Fruit fly (Drosophila melanogaster) whole organism, embryonic: ENCODE data around the gene CG7879.

ENCODE experiments used
- B-H2 ChIP-seq: fragments of 200-800 bp; sonication (Bioruptor generic); optimal IDR thresholded peaks from 2 replicates; lab custom pipeline; 2018; ENCODE audit warnings: missing biosample characterization, mild to moderate bottlenecking, missing genetic modification characterization
- BtbVII ChIP-seq: fragments of 200-800 bp; sonication (Bioruptor generic); optimal IDR thresholded peaks from 3 replicates; lab custom pipeline; 2017; ENCODE audit warnings: missing biosample characterization, mild to moderate bottlenecking, missing genetic modification characterization
- CG11504 ChIP-seq: fragments of 200-800 bp; sonication (Bioruptor generic); optimal IDR thresholded peaks from 3 replicates; lab custom pipeline; 2019; ENCODE audit warnings: missing biosample characterization, mild to moderate bottlenecking, missing genetic modification characterization, moderate library complexity
- CG13287 ChIP-seq: fragments of 200-800 bp; sonication (Bioruptor generic); IDR thresholded peaks from 2 replicates; pipeline ENCODE4 v1.3.6; 2022; ENCODE audit warnings: missing biosample characterization, missing genetic modification characterization; ENCODE audit not compliant: partially characterized antibody
- CG13624 ChIP-seq: fragments of 200-800 bp; sonication (Bioruptor generic); optimal IDR thresholded peaks from 2 replicates; lab custom pipeline; 2016; ENCODE audit warnings: missing biosample characterization, missing genetic modification characterization
- CG17385 ChIP-seq: fragments of 200-800 bp; sonication (Bioruptor generic); optimal IDR thresholded peaks from 3 replicates; lab custom pipeline; 2018; ENCODE audit warnings: missing biosample characterization, mild to moderate bottlenecking, missing genetic modification characterization
- CG18619 ChIP-seq: fragments of 200-800 bp; sonication (Bioruptor generic); optimal IDR thresholded peaks from 3 replicates; lab custom pipeline; 2017; ENCODE audit warnings: missing biosample characterization, mild to moderate bottlenecking, missing genetic modification characterization
- CG2889 ChIP-seq: fragments of 200-800 bp; sonication (Bioruptor generic); IDR thresholded peaks from 3 replicates; pipeline ENCODE4 v1.3.6; 2022; ENCODE audit warnings: missing biosample characterization, missing genetic modification characterization
- CG3163 ChIP-seq: fragments of 200-800 bp; sonication (Bioruptor generic); optimal IDR thresholded peaks from 3 replicates; lab custom pipeline; 2016; ENCODE audit warnings: missing biosample characterization, missing genetic modification characterization
- CG32772 ChIP-seq: fragments of 200-800 bp; sonication (Bioruptor generic); IDR thresholded peaks from 2 replicates; pipeline ENCODE4 v1.3.6; 2022; ENCODE audit warnings: missing biosample characterization, missing genetic modification characterization
- CG4360 ChIP-seq: fragments of 200-800 bp; sonication (Bioruptor generic); IDR thresholded peaks from 2 replicates; pipeline ENCODE4 v1.3.6; 2022; ENCODE audit warnings: missing biosample characterization, missing genetic modification characterization
- CG4404 ChIP-seq: fragments of 200-800 bp; sonication (Bioruptor generic); IDR thresholded peaks from 2 replicates; pipeline ENCODE4 v1.3.6; 2022; ENCODE audit warnings: missing biosample characterization, missing genetic modification characterization
- CG6683 ChIP-seq: fragments of 200-800 bp; sonication (Bioruptor generic); optimal IDR thresholded peaks from 2 replicates; lab custom pipeline; 2017; ENCODE audit warnings: missing biosample characterization, mild to moderate bottlenecking, missing genetic modification characterization, missing genetic modification reagents
- CG6854 ChIP-seq: fragments of 200-800 bp; sonication (Bioruptor generic); optimal IDR thresholded peaks from 3 replicates; lab custom pipeline; 2017; ENCODE audit warnings: missing biosample characterization, mild to moderate bottlenecking, missing genetic modification characterization
- CG7357 ChIP-seq: fragments of 200-800 bp; sonication (Bioruptor generic); IDR thresholded peaks from 3 replicates; pipeline ENCODE4 v1.3.6; 2022; ENCODE audit warnings: missing biosample characterization, missing genetic modification characterization
- CG8290 ChIP-seq, 3 experiments: fragments of 200-800 bp; sonication (Bioruptor generic); optimal IDR thresholded peaks; 2 replicates each; lab custom pipeline; 2016 to 2019; ENCODE audit warnings: missing biosample characterization in 3 of 3, missing genetic modification characterization in 3 of 3, mild to moderate bottlenecking in 2 of 3, moderate library complexity in 1 of 3
- CG8388 ChIP-seq: fragments of 200-800 bp; sonication (Bioruptor generic); optimal IDR thresholded peaks from 2 replicates; lab custom pipeline; 2019; ENCODE audit warnings: missing biosample characterization, mild to moderate bottlenecking, missing genetic modification characterization, moderate library complexity
- CG9437 ChIP-seq: fragments of 200-800 bp; sonication (Bioruptor generic); optimal IDR thresholded peaks from 2 replicates; lab custom pipeline; 2018; ENCODE audit warnings: missing biosample characterization, mild to moderate bottlenecking, missing genetic modification characterization
- CG9876 ChIP-seq: fragments of 200-800 bp; sonication (Bioruptor generic); optimal IDR thresholded peaks from 2 replicates; lab custom pipeline; 2016; ENCODE audit warnings: missing biosample characterization, missing genetic modification characterization
- CTCF ChIP-seq: fragments of 200-800 bp; sonication (Bioruptor generic); optimal IDR thresholded peaks from 2 replicates; lab custom pipeline; 2017; ENCODE audit warnings: missing biosample characterization, mild to moderate bottlenecking, missing genetic modification characterization, moderate library complexity
- D19A ChIP-seq: fragments of 200-800 bp; optimal IDR thresholded peaks from 3 replicates; lab custom pipeline; 2019; ENCODE audit warnings: missing biosample characterization, mild to moderate bottlenecking, missing genetic modification characterization, moderate library complexity
- Deaf1 ChIP-seq: fragments of 200-800 bp; optimal IDR thresholded peaks from 3 replicates; lab custom pipeline; 2019; ENCODE audit warnings: missing biosample characterization, mild to moderate bottlenecking, missing genetic modification characterization, moderate library complexity
- Ets65A ChIP-seq: fragments of 200-800 bp; sonication (Bioruptor generic); peaks from one replicate; lab custom pipeline; 2016; ENCODE audit warnings: missing biosample characterization, missing genetic modification characterization
- Hr3 ChIP-seq: fragments of 200-800 bp; sonication (Bioruptor generic); optimal IDR thresholded peaks from 3 replicates; lab custom pipeline; 2016; ENCODE audit warnings: missing biosample characterization, missing genetic modification characterization
- Hsf ChIP-seq: fragments of 200-800 bp; sonication (Bioruptor generic); optimal IDR thresholded peaks from 3 replicates; lab custom pipeline; 2016; ENCODE audit warnings: missing biosample characterization, missing genetic modification characterization
- Lim3 ChIP-seq: fragments of 200-800 bp; sonication (Bioruptor generic); IDR thresholded peaks from 2 replicates; pipeline ENCODE4 v1.3.6; 2022; ENCODE audit warnings: missing biosample characterization, missing genetic modification characterization
- MBD-R2 ChIP-seq: fragments of 200-800 bp; sonication (Bioruptor generic); IDR thresholded peaks from 2 replicates; pipeline ENCODE4 v1.3.6; 2022; ENCODE audit warnings: missing biosample characterization, missing genetic modification characterization
- Mad ChIP-seq: fragments of 200-800 bp; sonication (Bioruptor generic); optimal IDR thresholded peaks from 2 replicates; lab custom pipeline; 2016; ENCODE audit warnings: missing biosample characterization, missing genetic modification characterization
- Med ChIP-seq: fragments of 200-800 bp; sonication (Bioruptor generic); peaks from one replicate; lab custom pipeline; 2016; ENCODE audit warnings: missing biosample characterization, missing genetic modification characterization, mild to moderate bottlenecking, inconsistent platforms, moderate library complexity
- Sin3A ChIP-seq: fragments of >200 bp; optimal IDR thresholded peaks from 2 replicates; lab custom pipeline; 2018
- Sox100B ChIP-seq: fragments of 200-800 bp; sonication (Bioruptor generic); optimal IDR thresholded peaks from 3 replicates; lab custom pipeline; 2018; ENCODE audit warnings: missing biosample characterization, mild to moderate bottlenecking, missing genetic modification characterization
- bbx ChIP-seq: fragments of 200-800 bp; sonication (Bioruptor generic); IDR thresholded peaks from 2 replicates; pipeline ENCODE4 v1.3.6; 2022; ENCODE audit warnings: missing biosample characterization, missing genetic modification characterization; ENCODE audit not compliant: partially characterized antibody
- chinmo ChIP-seq: fragments of 200-800 bp; sonication (Bioruptor generic); IDR thresholded peaks from 4 replicates; pipeline ENCODE4 v1.3.6; 2022; ENCODE audit warnings: missing biosample characterization, missing genetic modification characterization; ENCODE audit not compliant: partially characterized antibody
- ci ChIP-seq: fragments of 200-800 bp; sonication (Bioruptor generic); IDR thresholded peaks from 3 replicates; pipeline ENCODE4 v1.3.6; 2022; ENCODE audit warnings: missing biosample characterization, missing genetic modification characterization
- disco-r ChIP-seq: fragments of 200-800 bp; sonication (Bioruptor generic); optimal IDR thresholded peaks from 2 replicates; lab custom pipeline; 2016; ENCODE audit warnings: missing biosample characterization, missing genetic modification characterization
- emc ChIP-seq: fragments of 200-800 bp; sonication (Bioruptor generic); optimal IDR thresholded peaks from 2 replicates; lab custom pipeline; 2016; ENCODE audit warnings: missing biosample characterization, missing genetic modification characterization
- en ChIP-seq: fragments of 200-800 bp; sonication (Bioruptor generic); optimal IDR thresholded peaks from 2 replicates; lab custom pipeline; 2016; ENCODE audit warnings: missing biosample characterization, missing genetic modification characterization
- hbn ChIP-seq: fragments of 200-800 bp; sonication (Bioruptor generic); IDR thresholded peaks from 2 replicates; pipeline ENCODE4 v1.3.6; 2022; ENCODE audit warnings: missing biosample characterization, missing genetic modification characterization; ENCODE audit not compliant: partially characterized antibody
- hkb ChIP-seq, 2 experiments: fragments of 200-800 bp in 1 of 2; fragments of >200 bp in 1 of 2; sonication (Bioruptor generic) in 1 of 2; IDR thresholded peaks in 1 of 2; optimal IDR thresholded peaks in 1 of 2; 2 replicates each; pipeline versions ENCODE4 v1.3.6 to Lab custom; 2017 to 2022; ENCODE audit warnings: missing biosample characterization in 1 of 2, missing genetic modification characterization in 1 of 2
- peb ChIP-seq: fragments of 200-800 bp; sonication (Bioruptor generic); IDR thresholded peaks from 2 replicates; pipeline ENCODE4 v1.3.6; 2022; ENCODE audit warnings: missing biosample characterization, missing genetic modification characterization
- sd ChIP-seq: fragments of 200-800 bp; sonication (Bioruptor generic); optimal IDR thresholded peaks from 3 replicates; lab custom pipeline; 2018; ENCODE audit warnings: missing biosample characterization, mild to moderate bottlenecking, missing genetic modification characterization, moderate library complexity
- sens ChIP-seq: fragments of 200-800 bp; sonication (Bioruptor generic); peaks from one replicate; lab custom pipeline; 2016; ENCODE audit warnings: missing biosample characterization, missing genetic modification characterization
- sim ChIP-seq: fragments of 200-800 bp; sonication (Bioruptor generic); IDR thresholded peaks from 2 replicates; pipeline ENCODE4 v1.3.6; 2022; ENCODE audit warnings: missing biosample characterization, missing genetic modification characterization
- so ChIP-seq: fragments of 200-800 bp; sonication (Bioruptor generic); IDR thresholded peaks from 3 replicates; pipeline ENCODE4 v1.3.6; 2022; ENCODE audit warnings: missing biosample characterization, missing genetic modification characterization
- sob ChIP-seq: fragments of 200-800 bp; sonication (Bioruptor generic); IDR thresholded peaks from 2 replicates; pipeline ENCODE4 v1.3.6; 2022; ENCODE audit warnings: missing biosample characterization, missing genetic modification characterization
- stwl ChIP-seq: fragments of 200-800 bp; sonication (Bioruptor generic); optimal IDR thresholded peaks from 3 replicates; lab custom pipeline; 2018; ENCODE audit warnings: missing biosample characterization, mild to moderate bottlenecking, missing genetic modification characterization, moderate library complexity
- vnd ChIP-seq: fragments of 200-800 bp; sonication (Bioruptor generic); IDR thresholded peaks from 3 replicates; pipeline ENCODE4 v1.3.6; 2022; ENCODE audit warnings: missing biosample characterization, missing genetic modification characterization; ENCODE audit not compliant: partially characterized antibody
- zen2 ChIP-seq: fragments of 200-800 bp; sonication (Bioruptor generic); IDR thresholded peaks from 3 replicates; pipeline ENCODE4 v1.3.6; 2022; ENCODE audit warnings: missing biosample characterization, missing genetic modification characterization; ENCODE audit not compliant: partially characterized antibody
- zf30C ChIP-seq: fragments of 200-800 bp; sonication (Bioruptor generic); optimal IDR thresholded peaks from 3 replicates; lab custom pipeline; 2018; ENCODE audit warnings: missing biosample characterization, mild to moderate bottlenecking, missing genetic modification characterization

The CG7879 gene

dm6 chr3L:1576489-1577106 is 8.2 kb upstream of the CG7879 start, which contains the start of gene CG13917 (continued):
- TF ChIP-seq CG11504 (peak; percentile 51), CG9876 (GFP tag; lab: Kevin White, UChicago) (no peak), emc (GFP tag; lab: Kevin White, UChicago) (no peak), CG17385 (no peak), Hr3 (GFP tag; lab: Kevin White, UChicago) (no peak), Deaf1 (tag; lab: Kevin White, UChicago) (peak; percentile 21), CG2889 (GFP tag; lab: Robert Waterston, UW) (no peak), en (GFP tag; lab: Kevin White, UChicago) (no peak), stwl (peak; percentile 70), peb (GFP tag; lab: Robert Waterston, UW) (no peak), CG6683 (GFP tag; lab: Kevin White, UChicago) (no peak), CG4360 (peak; percentile 88), hbn (0 out of 2 replicates have a peak, but pooled peaks have one; percentile 25), Ets65A (GFP tag; lab: Kevin White, UChicago) (no peak), CG8388 (GFP tag; lab: Kevin White, UChicago) (no peak), CG8290 (GFP tag; optimal IDR thresholded peaks at IDR 0.05; lab: Kevin White, UChicago) (peak; percentile 12), CG8290 (tag; optimal IDR thresholded peaks at IDR 0.05; lab: Kevin White, UChicago) (peak in 1 of 2 experiments; percentile 14), Lim3 (GFP tag; lab: Robert Waterston, UW) (no peak), zen2 (GFP tag; lab: Robert Waterston, UW) (no peak), disco-r (GFP tag; lab: Kevin White, UChicago) (no peak), MBD-R2 (GFP tag; lab: Robert Waterston, UW) (peak; percentile 65), so (GFP tag; lab: Robert Waterston, UW) (0 out of 3 replicates have a peak, but pooled peaks have one; percentile 17), CG7357 (GFP tag; lab: Robert Waterston, UW) (no peak), Sin3A (lab: Kevin White, UChicago) (peak; percentile 18), B-H2 (GFP tag; lab: Kevin White, UChicago) (no peak), CG13287 (GFP tag; lab: Robert Waterston, UW) (peak; percentile 55; the same call in 1 of the 2 replicates), CTCF (GFP tag; lab: Kevin White, UChicago) (peak; percentile 28)

DNA sequence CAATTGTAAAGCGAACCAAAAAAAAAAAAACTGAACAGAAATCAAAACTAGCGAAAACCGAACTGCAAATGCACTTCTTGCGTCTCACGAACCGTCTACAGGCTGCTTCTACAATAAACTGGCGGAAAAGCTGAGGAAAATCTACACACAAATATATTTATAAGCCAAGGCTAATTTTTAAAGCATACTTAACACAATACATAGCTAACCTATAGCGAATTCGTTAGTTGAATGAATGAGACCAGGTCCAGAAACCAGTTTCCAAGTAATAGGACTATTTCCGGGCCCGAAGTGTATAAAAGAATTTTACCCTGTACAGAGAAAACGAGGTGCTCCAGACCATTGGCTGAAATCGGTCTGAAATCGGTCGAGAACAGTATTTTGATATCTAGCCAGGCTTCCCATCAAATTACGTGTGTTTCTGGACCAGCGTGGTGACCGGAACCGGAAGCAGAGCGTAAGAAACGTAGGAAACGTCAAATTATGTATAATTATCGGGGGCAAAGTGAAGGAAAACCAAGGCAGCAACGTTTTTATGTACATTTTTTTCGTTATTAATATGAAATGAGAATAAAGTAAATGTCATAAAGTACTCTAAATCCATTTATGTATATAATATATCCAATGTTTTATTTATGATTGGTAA is 7.4 kb upstream of the CG7879 start:
- no peak for TF ChIP-seq Hsf (GFP tag; lab: Kevin White, UChicago)
- peak; percentile 27 for TF ChIP-seq CG9437 (GFP tag; lab: Kevin White, UChicago)
- TF ChIP-seq sob = 0 out of 2 replicates have a peak, but pooled peaks have one; percentile 17
- TF ChIP-seq CG18619 (GFP tag; lab: Kevin White, UChicago) = peak; percentile 1
- TF ChIP-seq vnd = no peak
- no peak for TF ChIP-seq CG32772 (GFP tag; lab: Robert Waterston, UW)
- no peak for TF ChIP-seq zf30C
- TF ChIP-seq chinmo (GFP tag; lab: Robert Waterston, UW) = no peak
- no peak for TF ChIP-seq sim (GFP tag; lab: Robert Waterston, UW)
- peak; percentile 48 for TF ChIP-seq Med (GFP tag; lab: Kevin White, UChicago)
- no peak for TF ChIP-seq CG13624 (GFP tag; lab: Kevin White, UChicago)
- peak; percentile 25 for TF ChIP-seq BtbVII (GFP tag; lab: Kevin White, UChicago)
- peak; percentile 55 for TF ChIP-seq sens (GFP tag; lab: Kevin White, UChicago)
- TF ChIP-seq Mad = no peak
- no peak for TF ChIP-seq hkb (optimal IDR thresholded peaks at IDR 0.05; lab: Kevin White, UChicago)
- TF ChIP-seq hkb (GFP tag; IDR thresholded peaks at IDR 0.05; lab: Robert Waterston, UW) = peak; percentile 37; the same call in 1 of the 2 replicates
- no peak for TF ChIP-seq sd (tag; lab: Kevin White, UChicago)
- TF ChIP-seq ci (GFP tag; lab: Robert Waterston, UW) = peak; percentile 58; the same call in 1 of the 3 replicates
- peak; percentile 15 for TF ChIP-seq Sox100B
- peak; percentile 61 for TF ChIP-seq D19A (tag; lab: Kevin White, UChicago)
- no peak for TF ChIP-seq bbx (GFP tag; lab: Robert Waterston, UW)
- TF ChIP-seq CG6854 (GFP tag; lab: Kevin White, UChicago) = peak; percentile 15
- TF ChIP-seq CG3163 (GFP tag; lab: Kevin White, UChicago) = no peak
- no peak for TF ChIP-seq CG4404 (GFP tag; lab: Robert Waterston, UW)
